Worm (Caenorhabditis elegans) whole organism, L4 larva: ENCODE data around the gene M05D6.1.

ENCODE experiments used
- T20F7.1 ChIP-seq: fragments of 200-800 bp; sonication (Bioruptor generic); optimal IDR thresholded peaks from 2 replicates; lab custom pipeline; 2018; ENCODE audit warnings: mild to moderate bottlenecking, missing genetic modification characterization, missing compliant biosample characterization
- T26A8.4 ChIP-seq: fragments of 200-800 bp; sonication (Bioruptor generic); IDR thresholded peaks from 2 replicates; pipeline ENCODE4 v1.3.6; 2022; ENCODE audit warnings: missing genetic modification characterization, missing compliant biosample characterization
- Y105C5A.15 ChIP-seq: fragments of 200-800 bp; sonication (Bioruptor generic); IDR thresholded peaks from 2 replicates; pipeline ENCODE4 v1.3.6; 2022; ENCODE audit warnings: missing genetic modification characterization, missing compliant biosample characterization
- Y5F2A.4 ChIP-seq: fragments of 200-800 bp; sonication (Bioruptor generic); optimal IDR thresholded peaks from 2 replicates; lab custom pipeline; 2018; ENCODE audit warnings: mild to moderate bottlenecking, missing genetic modification characterization, missing compliant biosample characterization
- aha-1 ChIP-seq: fragments of 150-350 bp; peaks from one replicate; lab custom pipeline; 2014; ENCODE audit warnings: missing biosample characterization, missing genetic modification characterization
- aly-2 ChIP-seq: sonication (generic microtip); optimal IDR thresholded peaks from 2 replicates; lab custom pipeline; 2018; ENCODE audit warnings: missing biosample characterization, missing genetic modification characterization
- ama-1 ChIP-seq: fragments of 150-350 bp; optimal IDR thresholded peaks from 2 replicates; lab custom pipeline; 2014; ENCODE audit warnings: inconsistent platforms, mixed read lengths
- ceh-32 ChIP-seq: sonication (generic microtip); optimal IDR thresholded peaks from 2 replicates; lab custom pipeline; 2016; ENCODE audit warnings: mild to moderate bottlenecking, missing genetic modification characterization, missing compliant biosample characterization; ENCODE audit not compliant: poor library complexity
- ceh-62 ChIP-seq: sonication (generic microtip); optimal IDR thresholded peaks from 2 replicates; lab custom pipeline; 2017; ENCODE audit warnings: missing biosample characterization, missing genetic modification characterization
- ceh-82 ChIP-seq: sonication (generic microtip); optimal IDR thresholded peaks from 2 replicates; lab custom pipeline; 2017; ENCODE audit warnings: missing biosample characterization, missing genetic modification characterization
- dve-1 ChIP-seq: sonication (generic microtip); optimal IDR thresholded peaks from 2 replicates; lab custom pipeline; 2017; ENCODE audit warnings: antibody characterized with exemption, mild to moderate bottlenecking, missing genetic modification characterization, missing compliant biosample characterization; ENCODE audit not compliant: insufficient read depth
- egl-27 ChIP-seq: sonication (generic microtip); optimal IDR thresholded peaks from 3 replicates; lab custom pipeline; 2017; ENCODE audit warnings: missing biosample characterization, missing genetic modification reagents, missing genetic modification characterization
- egl-43 ChIP-seq: fragments of 200-800 bp; sonication (Bioruptor generic); IDR thresholded peaks from 2 replicates; pipeline ENCODE4 v1.3.6; 2022; ENCODE audit warnings: missing genetic modification reagents, missing genetic modification characterization, missing compliant biosample characterization
- fos-1 ChIP-seq: fragments of 150-350 bp; optimal IDR thresholded peaks from 2 replicates; lab custom pipeline; 2014; ENCODE audit warnings: missing biosample characterization, missing genetic modification characterization
- hif-1 ChIP-seq, 2 experiments: sonication (generic microtip); optimal IDR thresholded peaks; 2 replicates each; lab custom pipeline; 2016 to 2017; ENCODE audit warnings: missing compliant biosample characterization in 2 of 2, missing genetic modification characterization in 2 of 2, missing genetic modification reagents in 2 of 2, missing genotype in 2 of 2, mild to moderate bottlenecking in 1 of 2
- hlh-11 ChIP-seq: fragments of 200-800 bp; sonication (Bioruptor generic); optimal IDR thresholded peaks from 2 replicates; lab custom pipeline; 2018; ENCODE audit warnings: mild to moderate bottlenecking, missing genetic modification characterization, missing compliant biosample characterization
- jun-1 ChIP-seq: fragments of 150-350 bp; optimal IDR thresholded peaks from 2 replicates; lab custom pipeline; 2014; ENCODE audit warnings: missing biosample characterization, missing genetic modification reagents, missing genetic modification characterization
- madf-5 ChIP-seq, 2 experiments: fragments of 200-800 bp; sonication (Bioruptor generic); IDR thresholded peaks; 2 replicates each; pipeline ENCODE4 v1.3.6; 2022; ENCODE audit warnings: missing compliant biosample characterization in 2 of 2, missing genetic modification characterization in 2 of 2
- mdl-1 ChIP-seq, 2 experiments: fragments of 150-350 bp in 1 of 2; sonication (generic microtip) in 1 of 2; optimal IDR thresholded peaks; 2 replicates each; lab custom pipeline; 2014 to 2017; ENCODE audit warnings: missing biosample characterization in 2 of 2, missing genetic modification characterization in 2 of 2
- mdt-29 ChIP-seq: fragments of 200-800 bp; sonication (Bioruptor generic); IDR thresholded peaks from 2 replicates; pipeline ENCODE4 v1.3.6; 2022; ENCODE audit warnings: missing genetic modification reagents, missing genetic modification characterization, missing compliant biosample characterization
- mes-2 ChIP-seq: sonication (generic microtip); optimal IDR thresholded peaks from 2 replicates; lab custom pipeline; 2016; ENCODE audit warnings: missing genotype, mild to moderate bottlenecking, missing genetic modification characterization, missing compliant biosample characterization; ENCODE audit not compliant: poor library complexity, severe bottlenecking
- mxl-2 ChIP-seq: fragments of 200-800 bp; sonication (Bioruptor generic); conservative IDR thresholded peaks from 2 replicates; pipeline ENCODE4 v1.3.6; 2022; ENCODE audit warnings: missing genetic modification reagents, missing genetic modification characterization, missing compliant biosample characterization
- nhr-102 ChIP-seq: sonication (generic microtip); optimal IDR thresholded peaks from 2 replicates; lab custom pipeline; 2016; ENCODE audit warnings: mild to moderate bottlenecking, missing genetic modification characterization, moderate library complexity, missing compliant biosample characterization
- nhr-111 ChIP-seq: fragments of 200-800 bp; sonication (Bioruptor generic); optimal IDR thresholded peaks from 2 replicates; lab custom pipeline; 2018; ENCODE audit warnings: mild to moderate bottlenecking, missing genetic modification characterization, missing compliant biosample characterization
- nhr-25 ChIP-seq: sonication (generic microtip); optimal IDR thresholded peaks from 2 replicates; lab custom pipeline; 2017; ENCODE audit warnings: missing genetic modification characterization, mild to moderate bottlenecking, missing compliant biosample characterization, antibody characterized with exemption, moderate library complexity, borderline replicate concordance; ENCODE audit not compliant: insufficient read depth
- nhr-28 ChIP-seq: fragments of 150-350 bp; optimal IDR thresholded peaks from 2 replicates; lab custom pipeline; 2014; ENCODE audit warnings: missing biosample characterization, missing genetic modification characterization
- nhr-48 ChIP-seq: sonication (generic microtip); optimal IDR thresholded peaks from 2 replicates; lab custom pipeline; 2016; ENCODE audit warnings: mild to moderate bottlenecking, missing genetic modification characterization, missing compliant biosample characterization
- pha-4 ChIP-seq, 2 experiments: fragments of 150-350 bp in 1 of 2; fragments of 200-800 bp in 1 of 2; sonication (Bioruptor generic) in 1 of 2; IDR thresholded peaks in 1 of 2; optimal IDR thresholded peaks in 1 of 2; 2 replicates each; pipeline versions ENCODE4 v1.3.6 to Lab custom; 2014 to 2022; ENCODE audit warnings: missing genetic modification characterization in 2 of 2, missing genetic modification reagents in 2 of 2, missing biosample characterization in 1 of 2, missing compliant biosample characterization in 1 of 2
- php-3 ChIP-seq: fragments of 200-800 bp; sonication (Bioruptor generic); IDR thresholded peaks from 2 replicates; pipeline ENCODE4 v1.3.6; 2022; ENCODE audit warnings: missing genetic modification reagents, missing genetic modification characterization, missing compliant biosample characterization
- set-16 ChIP-seq: fragments of 200-800 bp; sonication (Bioruptor generic); IDR thresholded peaks from 2 replicates; pipeline ENCODE4 v1.3.6; 2022; ENCODE audit warnings: missing genetic modification reagents, missing genetic modification characterization, missing compliant biosample characterization
- skn-1 ChIP-seq: fragments of 150-350 bp; optimal IDR thresholded peaks from 2 replicates; lab custom pipeline; 2014; ENCODE audit warnings: missing biosample characterization, missing genetic modification characterization
- snpc-4 ChIP-seq: fragments of 150-350 bp; optimal IDR thresholded peaks from 2 replicates; lab custom pipeline; 2014; ENCODE audit warnings: missing biosample characterization, missing genetic modification characterization
- tra-1 ChIP-seq: fragments of 200-800 bp; sonication (Bioruptor generic); IDR thresholded peaks from 2 replicates; pipeline ENCODE4 v1.3.6; 2022; ENCODE audit warnings: missing genetic modification reagents, missing genetic modification characterization, missing compliant biosample characterization
- unc-39 ChIP-seq: sonication (generic microtip); optimal IDR thresholded peaks from 2 replicates; lab custom pipeline; 2017; ENCODE audit warnings: missing biosample characterization, missing genetic modification characterization
- unc-62 ChIP-seq, 3 experiments: fragments of 150-350 bp in 1 of 3; sonication (generic microtip); optimal IDR thresholded peaks in 2 of 3; peaks in 1 of 3; 1 replicate in 1 of 3; 2 replicates in 2 of 3; lab custom pipeline; 2014 to 2017; ENCODE audit warnings: missing biosample characterization in 3 of 3, missing genetic modification characterization in 3 of 3, missing genetic modification reagents in 3 of 3, missing genotype in 1 of 3
- vab-7 ChIP-seq: fragments of 200-800 bp; sonication (Bioruptor generic); IDR thresholded peaks from 2 replicates; pipeline ENCODE4 v1.3.6; 2022; ENCODE audit warnings: missing genetic modification reagents, missing genetic modification characterization, missing compliant biosample characterization
- zag-1 ChIP-seq: fragments of 150-350 bp; optimal IDR thresholded peaks from 2 replicates; lab custom pipeline; 2014; ENCODE audit warnings: missing biosample characterization, missing genetic modification characterization
- zfp-3 ChIP-seq: fragments of 200-800 bp; sonication (Bioruptor generic); conservative IDR thresholded peaks from 2 replicates; pipeline ENCODE4 v1.3.6; 2022; ENCODE audit warnings: missing genetic modification reagents, missing genetic modification characterization, missing compliant biosample characterization
- zip-11 ChIP-seq: fragments of 200-800 bp; sonication (Bioruptor generic); IDR thresholded peaks from 2 replicates; pipeline ENCODE4 v1.3.6; 2022; ENCODE audit warnings: missing genetic modification characterization, missing compliant biosample characterization
- zip-2 ChIP-seq: fragments of 150-350 bp; optimal IDR thresholded peaks from 2 replicates; lab custom pipeline; 2014; ENCODE audit warnings: missing biosample characterization, missing genetic modification characterization

The M05D6.1 gene

ce11 chrII:8483124-8483792 lies 8.1 kb upstream of the M05D6.1 start (continued):
- no peak for TF ChIP-seq mes-2 (tag; lab: Kevin White, UChicago)
- no peak for TF ChIP-seq aly-2 (tag; lab: Kevin White, UChicago)
- no peak for TF ChIP-seq mxl-2
- TF ChIP-seq snpc-4, result no peak
- TF ChIP-seq fos-1, result no peak
- peak; percentile 99 for TF ChIP-seq nhr-28 (tag; lab: Kevin White, UChicago)
- TF ChIP-seq mdt-29 (GFP tag; lab: Robert Waterston, UW), result no peak
- no peak for TF ChIP-seq hif-1 (tag; optimal IDR thresholded peaks at IDR 0.05; lab: Kevin White, UChicago)

DNA sequence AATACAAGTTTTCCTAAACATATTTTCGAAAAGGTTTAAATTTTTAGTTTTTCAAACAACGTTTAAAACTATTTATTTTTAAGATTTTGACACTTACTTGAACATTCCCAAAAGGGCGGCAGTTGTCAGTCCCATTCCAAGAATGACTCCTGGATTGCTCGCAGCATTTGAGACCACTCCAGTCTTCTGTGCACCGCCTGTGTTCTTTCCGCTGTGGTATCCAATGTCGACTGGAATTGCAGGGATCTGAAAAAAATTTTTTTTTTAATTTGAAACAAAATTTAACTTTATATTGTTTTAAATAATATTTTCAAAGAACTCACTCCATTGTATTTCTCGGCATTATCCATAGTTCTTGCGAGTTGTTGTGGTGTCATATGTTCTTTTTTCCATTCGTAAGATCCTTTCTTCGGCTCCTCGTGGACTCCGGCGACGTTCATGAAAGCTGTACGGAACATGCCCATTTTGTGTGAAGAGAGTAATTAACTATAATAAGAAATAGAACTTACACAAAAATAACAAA lies 6.6 kb upstream of the M05D6.1 start, which contains the start of gene M05D6.5:
Gene M05D6.5, minus strand, starts transcription at position 473 of the 523 bp plus-strand sequence.
- TF ChIP-seq ceh-82 (tag; lab: Kevin White, UChicago) (no peak), vab-7 (GFP tag; lab: Robert Waterston, UW) (peak; percentile 3; the same call in 1 of the 2 replicates), pha-4 (GFP tag; IDR thresholded peaks at IDR 0.05; lab: Robert Waterston, UW) (peak; percentile 23; the same call in 1 of the 2 replicates), pha-4 (tag; optimal IDR thresholded peaks at IDR 0.05; lab: Kevin White, UChicago) (no peak), mdl-1 (tag; optimal IDR thresholded peaks at IDR 0.05; lab: Kevin White, UChicago) (no peak), nhr-102 (tag; lab: Kevin White, UChicago) (no peak), zfp-3 (GFP tag; lab: Robert Waterston, UW) (peak; percentile 57), nhr-25 (tag; lab: Kevin White, UChicago) (no peak), egl-43 (GFP tag; lab: Robert Waterston, UW) (no peak), unc-62 (GFP tag; optimal IDR thresholded peaks at IDR 0.05 in 1 of 2; lab: Kevin White, UChicago) (peak in 1 of 2 experiments; percentile 34), unc-62 (tag; optimal IDR thresholded peaks at IDR 0.05; lab: Kevin White, UChicago) (no peak), ama-1 (lab: Kevin White, UChicago) (peak; percentile 14), zag-1 (tag; lab: Kevin White, UChicago) (no peak)

- TF ChIP-seq ama-1 (lab: Kevin White, UChicago), result no peak
- peak; percentile 27; the same call in 1 of the 2 replicates for TF ChIP-seq pha-4 (GFP tag; IDR thresholded peaks at IDR 0.05; lab: Robert Waterston, UW)
- TF ChIP-seq pha-4 (tag; optimal IDR thresholded peaks at IDR 0.05; lab: Kevin White, UChicago), result no peak
- 0 out of 2 replicates have a peak, but pooled peaks have one; percentile 14 for TF ChIP-seq zip-11
- TF ChIP-seq jun-1 (tag; lab: Kevin White, UChicago), result no peak
- TF ChIP-seq skn-1 (tag; lab: Kevin White, UChicago), result no peak
- TF ChIP-seq dve-1 (tag; lab: Kevin White, UChicago), result peak; percentile 11
- TF ChIP-seq zag-1 (tag; lab: Kevin White, UChicago), result no peak
- TF ChIP-seq nhr-48 (tag; lab: Kevin White, UChicago), result peak; percentile 56
- TF ChIP-seq hlh-11 (tag; lab: Kevin White, UChicago), result peak; percentile 60
- no peak for TF ChIP-seq ceh-32 (tag; lab: Kevin White, UChicago)
- TF ChIP-seq egl-27 (tag; lab: Kevin White, UChicago), result no peak
- peak in 1 of 2 experiments; percentile 17 for TF ChIP-seq mdl-1 (tag; optimal IDR thresholded peaks at IDR 0.05; lab: Kevin White, UChicago)
- no peak for TF ChIP-seq Y5F2A.4 (GFP tag; lab: Kevin White, UChicago)
- TF ChIP-seq unc-39 (tag; lab: Kevin White, UChicago), result no peak
- TF ChIP-seq set-16 (GFP tag; lab: Robert Waterston, UW), result no peak
- TF ChIP-seq nhr-28 (tag; lab: Kevin White, UChicago), result peak; percentile 24
- TF ChIP-seq T26A8.4 (GFP tag; lab: Robert Waterston, UW), result peak; percentile 37
- TF ChIP-seq unc-62 (GFP tag; optimal IDR thresholded peaks at IDR 0.05 in 1 of 2; lab: Kevin White, UChicago), result peak in 1 of 2 experiments; percentile 5
- TF ChIP-seq unc-62 (tag; optimal IDR thresholded peaks at IDR 0.05; lab: Kevin White, UChicago), result no peak
- peak in 1 of 2 experiments; percentile 11; a peak in 1 of 4 replicates for TF ChIP-seq madf-5 (GFP tag; IDR thresholded peaks at IDR 0.05; lab: Robert Waterston, UW)
- peak; percentile 98 for TF ChIP-seq aha-1
- TF ChIP-seq nhr-111 (GFP tag; lab: Kevin White, UChicago), result no peak
- TF ChIP-seq tra-1 (GFP tag; lab: Robert Waterston, UW), result 0 out of 2 replicates have a peak, but pooled peaks have one; percentile 23
- no peak for TF ChIP-seq zip-2 (tag; lab: Kevin White, UChicago)
- TF ChIP-seq nhr-102 (tag; lab: Kevin White, UChicago), result peak; percentile 40
- TF ChIP-seq ceh-62 (tag; lab: Kevin White, UChicago), result no peak
- TF ChIP-seq mxl-2, result peak; percentile 83
- 0 out of 2 replicates have a peak, but pooled peaks have one; percentile 48 for TF ChIP-seq Y105C5A.15 (GFP tag; lab: Robert Waterston, UW)
- TF ChIP-seq hif-1 (tag; optimal IDR thresholded peaks at IDR 0.05; lab: Kevin White, UChicago), result peak in 1 of 2 experiments; percentile 75
- no peak for TF ChIP-seq aly-2 (tag; lab: Kevin White, UChicago)
- peak; percentile 47 for TF ChIP-seq php-3 (GFP tag; lab: Robert Waterston, UW)
- TF ChIP-seq T20F7.1 (GFP tag; lab: Kevin White, UChicago), result peak; percentile 42
Measured at ce11 chrII:8481033-8481708, 6.0 kb upstream of the M05D6.1 start.
